Fruit fly (Drosophila melanogaster): Measurements from ENCODE around the gene Mgat4b.

Mgat4b gene

dm6 chr3L:14786230-14786850, 17.3 kb upstream of the Mgat4b start, which contains the start of the genes bmm and Tdrd3 (continued):
- TF ChIP-seq dsx (GFP tag; optimal IDR thresholded peaks at IDR 0.05; ENCODE audit: poor library complexity, severe bottlenecking) (peak; percentile 76), dac (GFP tag; optimal IDR thresholded peaks at IDR 0.05) (peak; percentile 51), CG3032 (tag; optimal IDR thresholded peaks at IDR 0.05) (peak; percentile 83), net (GFP tag; optimal IDR thresholded peaks at IDR 0.05) (peak; percentile 73), Sox102F (GFP tag; optimal IDR thresholded peaks at IDR 0.05) (peak; percentile 64), CG15336 (GFP tag; IDR thresholded peaks at IDR 0.05) (peak; percentile 73), CG9139 (GFP tag; optimal IDR thresholded peaks at IDR 0.05) (peak; percentile 33), topi (GFP tag; optimal IDR thresholded peaks at IDR 0.05) (peak; percentile 25), Met (GFP tag; optimal IDR thresholded peaks at IDR 0.05) (peak; percentile 65)

- peak; percentile 78 for TF ChIP-seq acj6 (GFP tag; optimal IDR thresholded peaks at IDR 0.05)
- TF ChIP-seq cyc (GFP tag; optimal IDR thresholded peaks at IDR 0.05), result peak; percentile 81
- TF ChIP-seq Ets21C (GFP tag; optimal IDR thresholded peaks at IDR 0.05), result peak; percentile 44
- TF ChIP-seq CG3919 (GFP tag; optimal IDR thresholded peaks at IDR 0.05), result peak; percentile 82
- TF ChIP-seq svp (GFP tag), result peak; percentile 93
- peak; percentile 84 for TF ChIP-seq CG8119 (GFP tag; IDR thresholded peaks at IDR 0.05)
- TF ChIP-seq Blimp-1 (GFP tag; optimal IDR thresholded peaks at IDR 0.05), result peak; percentile 37
- peak; percentile 65 for TF ChIP-seq CG8632 (GFP tag; optimal IDR thresholded peaks at IDR 0.05)
- TF ChIP-seq fd59A (GFP tag; optimal IDR thresholded peaks at IDR 0.05), result peak; percentile 41
- TF ChIP-seq CG1621 (tag; optimal IDR thresholded peaks at IDR 0.05), result peak; percentile 28
- peak; percentile 84 for TF ChIP-seq net (GFP tag; optimal IDR thresholded peaks at IDR 0.05)
- peak; percentile 63 for TF ChIP-seq Met (GFP tag; optimal IDR thresholded peaks at IDR 0.05)
- peak; percentile 86 for TF ChIP-seq CG4318 (GFP tag; optimal IDR thresholded peaks at IDR 0.05)
- peak; percentile 62 for TF ChIP-seq CG6808 (GFP tag; optimal IDR thresholded peaks at IDR 0.05)
- peak; percentile 31 for TF ChIP-seq Eip93F (GFP tag; optimal IDR thresholded peaks at IDR 0.05)
- no peak for TF ChIP-seq fd85E (GFP tag; optimal IDR thresholded peaks at IDR 0.05)
- TF ChIP-seq OdsH (GFP tag; optimal IDR thresholded peaks at IDR 0.05), result peak; percentile 82
- peak; percentile 80 for TF ChIP-seq Ets96B (tag; optimal IDR thresholded peaks at IDR 0.05)
- peak; percentile 86 for TF ChIP-seq Sox14 (GFP tag; optimal IDR thresholded peaks at IDR 0.05)
- TF ChIP-seq pdm3 (GFP tag; optimal IDR thresholded peaks at IDR 0.05), result peak; percentile 87
- TF ChIP-seq CG6792 (GFP tag; optimal IDR thresholded peaks at IDR 0.05), result peak; percentile 63
- peak; percentile 81 for TF ChIP-seq Lpt (GFP tag; optimal IDR thresholded peaks at IDR 0.05)
- peak; percentile 77 for TF ChIP-seq eg (GFP tag; IDR thresholded peaks at IDR 0.05)
- TF ChIP-seq CG32006 (GFP tag; optimal IDR thresholded peaks at IDR 0.05), result peak; percentile 94
- peak; percentile 54 for TF ChIP-seq CG34406 (GFP tag; optimal IDR thresholded peaks at IDR 0.05)
- TF ChIP-seq Hr4 (GFP tag; optimal IDR thresholded peaks at IDR 0.05), result peak; percentile 93
- TF ChIP-seq CG3032 (tag; optimal IDR thresholded peaks at IDR 0.05), result peak; percentile 75
- peak; percentile 53 for TF ChIP-seq Sox102F (GFP tag; optimal IDR thresholded peaks at IDR 0.05)
- TF ChIP-seq Eip75B (GFP tag; optimal IDR thresholded peaks at IDR 0.05), result peak; percentile 79
- TF ChIP-seq CG31627 (GFP tag; optimal IDR thresholded peaks at IDR 0.05), result peak; percentile 86
- TF ChIP-seq esn (GFP tag; optimal IDR thresholded peaks at IDR 0.05), result peak; percentile 60
- peak; percentile 84 for TF ChIP-seq Hr39 (GFP tag; optimal IDR thresholded peaks at IDR 0.05)
- TF ChIP-seq CG10669 (GFP tag; optimal IDR thresholded peaks at IDR 0.05), result peak; percentile 82
- TF ChIP-seq Gug (GFP tag; IDR thresholded peaks at IDR 0.05), result peak; percentile 75
- peak; percentile 56 for TF ChIP-seq spab (GFP tag; optimal IDR thresholded peaks at IDR 0.05)
- TF ChIP-seq CG6163 (GFP tag; IDR thresholded peaks at IDR 0.05), result peak; percentile 83
- peak; percentile 62 for TF ChIP-seq dsx (GFP tag; optimal IDR thresholded peaks at IDR 0.05; ENCODE audit: poor library complexity, severe bottlenecking)
- TF ChIP-seq CG6276 (GFP tag; optimal IDR thresholded peaks at IDR 0.05), result peak; percentile 82
- peak; percentile 66 for TF ChIP-seq CG11762 (GFP tag; optimal IDR thresholded peaks at IDR 0.05; ENCODE audit: insufficient read depth)
- TF ChIP-seq Sox15 (GFP tag; optimal IDR thresholded peaks at IDR 0.05), result peak; percentile 78
- peak; percentile 80 for TF ChIP-seq CG11902 (GFP tag; optimal IDR thresholded peaks at IDR 0.05)
- TF ChIP-seq CG9139 (GFP tag; optimal IDR thresholded peaks at IDR 0.05), result peak; percentile 45
- TF ChIP-seq lz (GFP tag; optimal IDR thresholded peaks at IDR 0.05), result peak; percentile 70
- peak; percentile 68 for TF ChIP-seq dac (GFP tag; optimal IDR thresholded peaks at IDR 0.05)
- TF ChIP-seq ss (GFP tag; optimal IDR thresholded peaks at IDR 0.05), result peak; percentile 50 to 59
These were observed 16.4 kb upstream of the Mgat4b start for dm6 chr3L:14785492-14785916.
